Fruit fly (Drosophila melanogaster) ovary, adult (tissue): Measurements from ENCODE around the gene CG7945.

Source experiments
- CG17801 ChIP-seq: fragments of 200-800 bp; optimal IDR thresholded peaks from 2 replicates; lab custom pipeline; 2019; ENCODE audit warnings: missing biosample characterization, mild to moderate bottlenecking, missing genetic modification characterization, moderate library complexity; ENCODE audit not compliant: partially characterized antibody

The CG7945 gene

dm6 chr3L:15494599-15495271 is 29.2 kb downstream of the CG7945 start:
- TF ChIP-seq CG17801 (GFP tag; lab: Kevin White, UChicago) = no peak

DNA sequence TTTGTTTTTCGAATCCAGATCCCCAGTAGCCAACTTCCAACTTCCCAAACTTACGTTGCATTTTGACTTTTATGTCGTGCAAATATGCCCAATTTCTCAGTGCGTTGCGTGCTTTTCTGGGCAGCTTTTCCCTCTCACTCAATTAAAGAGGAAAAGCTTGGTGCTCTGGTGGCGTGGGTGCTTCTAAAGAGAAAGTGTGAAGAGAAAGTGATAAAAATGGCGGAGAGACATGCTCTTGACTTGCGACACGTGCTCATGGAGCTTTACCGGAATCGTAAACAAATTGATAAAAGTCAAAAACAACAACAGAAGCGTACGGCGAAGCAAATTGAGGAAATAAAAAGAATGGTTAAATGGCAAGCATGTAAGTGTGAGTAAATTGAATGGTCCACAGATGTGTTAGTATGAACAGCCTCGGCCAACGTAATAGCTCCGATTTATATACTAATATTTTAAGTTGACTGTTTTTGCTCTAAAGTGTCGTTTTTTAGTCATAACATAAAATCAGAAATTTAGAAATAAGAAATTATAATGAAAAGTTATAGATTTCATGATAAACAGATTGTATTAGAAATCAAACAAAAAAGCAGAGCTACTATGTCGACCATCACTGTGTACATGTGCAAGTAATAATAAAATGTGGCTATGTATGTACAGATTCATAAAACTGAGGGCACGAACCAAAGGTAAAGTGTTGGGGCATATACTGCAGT is 29.9 kb downstream of the CG7945 start:
- peak; percentile 17 for TF ChIP-seq CG17801 (GFP tag; lab: Kevin White, UChicago)

DNA sequence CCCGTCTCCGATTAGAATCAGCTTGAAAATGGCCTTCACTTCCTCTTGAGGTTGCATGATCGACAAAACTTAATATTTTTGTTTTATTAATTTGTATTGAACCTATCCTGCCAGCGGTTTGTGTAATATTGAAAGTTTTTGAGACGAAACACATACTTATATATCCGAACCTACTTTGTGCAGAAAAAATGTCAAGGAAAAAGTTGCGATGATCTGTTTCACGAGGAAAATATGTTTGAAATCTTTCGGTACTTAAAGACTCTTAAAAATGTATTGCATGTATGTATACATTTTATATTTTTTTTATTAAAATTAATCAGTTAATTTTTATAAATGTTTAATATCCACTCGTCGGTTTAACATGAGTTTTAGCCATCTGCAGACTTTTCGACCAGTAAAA is 38.6 kb downstream of the CG7945 start, which contains the start of gene Ran-like:
Ran-like (minus strand) TSS at position 101 of the 400 bp plus-strand sequence.
- TF ChIP-seq CG17801 (GFP tag; lab: Kevin White, UChicago) = no peak

dm6 chr3L:15474010-15474409 is 49.9 kb downstream of the CG7945 start, which contains the start of gene cocoon:
Gene cocoon (minus strand): TSS chr3L:15474110.
- no peak for TF ChIP-seq CG17801 (GFP tag; lab: Kevin White, UChicago)
